Fruit fly (Drosophila melanogaster): ENCODE results near the gene CG6766.
A peak's percentile ranks its signal among the peaks of the same experiment; 100 is the strongest.

DNA sequence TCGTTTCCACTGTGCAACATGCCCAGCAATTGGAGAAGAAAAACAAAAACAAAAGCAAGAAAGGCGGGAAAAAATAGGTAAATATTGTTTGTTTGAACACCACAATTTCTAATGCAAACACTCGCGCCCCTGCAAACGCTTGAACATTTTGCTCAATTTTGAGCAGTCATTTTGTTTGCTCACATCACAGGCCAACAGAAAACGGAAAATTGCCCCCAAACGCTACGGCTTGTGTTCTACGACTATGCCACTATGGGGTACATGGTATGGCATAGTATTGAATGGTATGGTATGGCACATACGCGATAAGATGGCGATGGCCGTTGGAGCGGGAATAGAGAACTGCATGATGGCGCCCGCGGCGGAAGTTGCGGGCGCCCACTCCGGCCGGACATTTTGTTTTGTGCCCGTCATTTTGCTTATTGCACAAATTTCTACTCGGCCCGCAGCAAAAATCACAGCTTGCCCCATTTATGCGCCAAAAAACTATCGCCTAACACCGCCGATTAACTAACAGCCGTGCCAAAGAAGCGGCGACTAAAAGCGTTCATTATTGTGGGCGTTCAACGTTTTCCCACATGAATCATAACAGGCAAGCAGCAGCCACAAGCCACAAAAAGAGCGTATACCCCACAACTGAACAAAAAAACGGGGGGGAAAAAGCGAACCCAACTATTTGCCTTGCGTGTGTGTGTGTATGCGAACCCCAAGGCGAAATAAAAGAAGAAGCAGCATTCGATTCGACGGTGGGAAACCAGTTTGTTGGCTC lies 36.1 kb downstream of the CG6766 start:
- TF ChIP-seq CG14655 (GFP tag; optimal IDR thresholded peaks at IDR 0.05): no peak
- no peak for TF ChIP-seq D1 (tag; optimal IDR thresholded peaks at IDR 0.05)
- TF ChIP-seq Pif1A (GFP tag; optimal IDR thresholded peaks at IDR 0.05): peak; percentile 0
- no peak for TF ChIP-seq CG4496 (GFP tag; IDR thresholded peaks at IDR 0.05)
- peak; percentile 1 for TF ChIP-seq CG9948 (tag; optimal IDR thresholded peaks at IDR 0.05)
